Worm (Caenorhabditis elegans): Measurements from ENCODE around the gene C09F12.2.

C09F12.2 gene

DNA sequence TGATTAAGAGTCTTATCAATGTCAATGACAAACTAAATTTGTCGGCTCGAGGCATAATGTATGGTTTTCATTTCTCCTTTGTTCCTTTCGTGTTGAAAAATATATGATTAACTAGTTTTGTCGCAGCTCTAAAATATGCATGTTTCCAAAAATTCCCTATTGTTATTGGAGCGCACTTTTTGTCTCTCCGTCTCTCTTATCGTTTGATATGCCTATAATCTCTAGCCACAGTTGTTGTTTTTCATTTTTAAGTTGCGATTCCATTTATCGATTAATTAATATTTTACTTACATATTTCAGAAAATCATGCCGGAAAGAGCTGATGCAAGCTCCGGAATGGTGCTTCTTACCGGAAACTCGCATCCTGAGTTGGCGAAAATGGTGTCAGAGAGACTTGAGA is 19.6 kb downstream of the C09F12.2 start, which contains the start of gene W04G3.5:
W04G3.5 (plus strand) TSS at position 301 of the 400 bp plus-strand sequence.
- no peak for TF ChIP-seq nhr-20 (tag; optimal IDR thresholded peaks at IDR 0.05)
- TF ChIP-seq C34B4.2 (tag; optimal IDR thresholded peaks at IDR 0.05) = no peak
- no peak for TF ChIP-seq nhr-19 (GFP tag; conservative IDR thresholded peaks at IDR 0.05)
- no peak for TF ChIP-seq zip-4 (GFP tag; optimal IDR thresholded peaks at IDR 0.05)
- TF ChIP-seq nhr-90 (tag; optimal IDR thresholded peaks at IDR 0.05; ENCODE audit: poor library complexity) = no peak
- TF ChIP-seq sptf-1 (tag; optimal IDR thresholded peaks at IDR 0.05) = no peak
- TF ChIP-seq dpl-1 (GFP tag; optimal IDR thresholded peaks at IDR 0.05) = no peak
- no peak for TF ChIP-seq ama-1 (optimal IDR thresholded peaks at IDR 0.05)
- TF ChIP-seq sup-37 (GFP tag; optimal IDR thresholded peaks at IDR 0.05) = no peak
- no peak for TF ChIP-seq aly-2 (tag; optimal IDR thresholded peaks at IDR 0.05)
- no peak for TF ChIP-seq egl-13 (tag; optimal IDR thresholded peaks at IDR 0.05)
- TF ChIP-seq nhr-11 (tag; optimal IDR thresholded peaks at IDR 0.05) = no peak
- TF ChIP-seq skn-1 (tag; optimal IDR thresholded peaks at IDR 0.05) = no peak

DNA sequence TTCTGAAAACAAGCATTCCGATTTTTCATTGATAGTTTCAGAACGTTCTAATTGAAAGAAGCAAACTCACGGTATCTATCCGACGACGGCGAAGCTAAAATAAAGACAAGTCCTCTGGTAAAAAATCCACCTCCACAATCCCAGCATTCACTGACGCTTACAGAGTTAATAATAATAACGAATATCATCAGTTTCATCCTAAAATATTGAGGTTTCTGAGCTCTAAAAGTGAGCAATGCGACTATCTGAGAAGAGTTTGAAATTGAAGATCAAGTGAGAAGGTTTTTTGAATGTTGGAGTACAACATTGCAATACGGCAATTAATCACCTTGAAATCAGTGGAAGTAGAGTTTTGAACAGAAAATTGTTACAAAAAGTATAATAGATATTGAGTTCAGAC is 22.8 kb downstream of the C09F12.2 start, which contains the start of gene W04G3.12:
W04G3.12 (minus strand) TSS at position 311 of the 400 bp plus-strand sequence.
- TF ChIP-seq nhr-237 (tag; optimal IDR thresholded peaks at IDR 0.05) = no peak

DNA sequence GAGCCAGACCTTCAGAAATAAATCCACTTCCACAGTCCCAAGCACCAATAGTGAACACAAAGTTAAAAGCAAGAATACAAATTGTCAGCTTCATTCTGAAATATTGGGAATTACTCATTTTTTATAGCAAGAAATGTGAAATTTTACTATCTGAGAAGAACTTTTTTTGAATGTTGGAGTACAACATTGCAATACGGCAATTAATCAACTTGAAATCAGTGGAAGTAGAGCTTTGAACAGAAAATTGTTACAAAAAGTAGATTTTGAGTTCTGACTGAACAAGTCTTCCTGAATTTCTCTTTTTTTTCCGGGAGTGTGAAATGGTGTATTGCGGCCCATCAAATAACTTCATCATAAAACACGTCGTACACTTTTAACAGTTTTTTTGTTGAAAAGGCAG is 24.4 kb downstream of the C09F12.2 start, which contains the start of gene W04G3.10:
W04G3.10 (minus strand) TSS at position 101 of the 400 bp plus-strand sequence.
- no peak for TF ChIP-seq efl-3 (GFP tag; optimal IDR thresholded peaks at IDR 0.05)
- TF ChIP-seq ztf-11 (tag; optimal IDR thresholded peaks at IDR 0.05) = no peak
- no peak for TF ChIP-seq sup-37 (GFP tag; optimal IDR thresholded peaks at IDR 0.05)
- no peak for TF ChIP-seq elt-2 (tag; optimal IDR thresholded peaks at IDR 0.05)
- TF ChIP-seq pag-3 (tag; optimal IDR thresholded peaks at IDR 0.05; ENCODE audit: borderline replicate concordance, insufficient read depth) = no peak
- TF ChIP-seq hpl-2 (GFP tag; optimal IDR thresholded peaks at IDR 0.05) = no peak
- TF ChIP-seq sox-4 (tag; optimal IDR thresholded peaks at IDR 0.05) = no peak
- TF ChIP-seq fos-1 (tag; optimal IDR thresholded peaks at IDR 0.05) = no peak
- TF ChIP-seq mep-1 (tag; optimal IDR thresholded peaks at IDR 0.05) = no peak
- TF ChIP-seq ces-1 (GFP tag; optimal IDR thresholded peaks at IDR 0.05) = no peak
- TF ChIP-seq C04F5.9 (tag; optimal IDR thresholded peaks at IDR 0.05) = no peak
- no peak for TF ChIP-seq grh-1 (GFP tag; IDR thresholded peaks at IDR 0.05)
- no peak for TF ChIP-seq snpc-4 (tag; optimal IDR thresholded peaks at IDR 0.05)
- TF ChIP-seq ama-1 (optimal IDR thresholded peaks at IDR 0.05) = no peak
- TF ChIP-seq egl-27 (tag; optimal IDR thresholded peaks at IDR 0.05) = no peak

DNA sequence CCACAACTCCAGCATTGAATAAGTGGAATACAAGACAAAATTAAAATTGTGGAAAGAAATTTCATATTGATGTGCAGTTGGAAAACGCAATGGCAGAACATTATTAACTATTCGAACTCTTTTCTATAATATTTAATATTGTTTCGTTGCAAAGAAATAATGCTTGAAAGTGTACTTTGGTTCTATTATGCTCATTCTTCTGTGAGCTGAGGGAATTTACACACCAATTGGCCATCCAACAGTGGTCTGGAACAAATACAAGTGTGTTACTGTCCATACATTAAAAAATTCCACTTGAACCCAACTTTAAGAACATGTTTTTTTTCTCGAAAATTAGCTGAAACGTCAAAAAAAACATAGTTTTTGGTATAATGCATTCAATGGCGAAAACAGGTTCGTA is 26.0 kb downstream of the C09F12.2 start, which contains the start of gene W04G3.13:
W04G3.13 (minus strand) TSS at position 101 of the 400 bp plus-strand sequence.
- TF ChIP-seq aly-2 (tag; optimal IDR thresholded peaks at IDR 0.05) (no peak), grh-1 (GFP tag; IDR thresholded peaks at IDR 0.05) (no peak), ceh-88 (GFP tag; IDR thresholded peaks at IDR 0.05) (no peak)

DNA sequence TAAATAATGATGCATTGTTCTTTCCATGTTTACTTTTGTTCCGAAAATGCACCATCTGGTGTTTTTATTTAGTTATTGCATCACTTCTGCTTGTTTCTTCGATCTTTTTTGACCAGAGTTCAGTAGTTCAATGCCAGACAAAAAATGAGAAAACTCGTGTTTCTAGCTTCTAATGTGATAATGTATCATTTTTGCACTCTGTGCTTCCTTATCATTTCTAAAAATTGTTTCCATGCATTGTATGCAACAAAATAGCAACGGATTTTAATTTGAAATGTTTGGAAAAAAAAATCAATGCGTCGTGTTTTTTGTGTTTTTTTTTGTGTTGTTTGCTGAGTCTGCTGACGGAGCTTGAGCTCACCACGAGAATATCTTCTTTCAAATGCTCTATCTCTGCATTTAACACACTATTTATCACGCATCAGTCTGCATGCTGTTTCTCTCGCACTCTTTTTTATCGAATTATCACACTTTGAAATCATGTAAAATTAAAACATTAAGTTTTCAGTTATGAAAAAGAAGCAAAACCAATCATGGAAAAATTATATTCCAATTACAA is 26.5 kb downstream of the C09F12.2 start, which contains the start of gene sulp-7:
sulp-7 (plus strand) TSS at position 509 of the 559 bp plus-strand sequence.
- TF ChIP-seq lin-15B (tag; optimal IDR thresholded peaks at IDR 0.05) = no peak
- peak; percentile 55 for TF ChIP-seq elt-2 (tag; optimal IDR thresholded peaks at IDR 0.05)
- peak; percentile 22 for TF ChIP-seq rnt-1 (tag; optimal IDR thresholded peaks at IDR 0.05)
- TF ChIP-seq swsn-7 (tag; optimal IDR thresholded peaks at IDR 0.05) = no peak
- TF ChIP-seq nhr-71 (tag; optimal IDR thresholded peaks at IDR 0.05) = peak; percentile 35
- peak; percentile 2 for TF ChIP-seq nhr-20 (tag; optimal IDR thresholded peaks at IDR 0.05)
- no peak for TF ChIP-seq aly-2 (tag; optimal IDR thresholded peaks at IDR 0.05)
